ENCODE assay signal across 1 fruit fly cellular context in genomic region chr3R:21520183-21520582, dm6.
TF ChIP-seq lines count a peak whose summit lies in the region.

No protein-coding gene starts in this region.

TF ChIP-seq in whole organism, embryonic, 481 proteins besides CTCF, POLR2A, EP300 and RAD21 (continued from another document and continues in another):
- TF ChIP-seq CG9932 (GFP tag; IDR thresholded peaks at IDR 0.05; lab: Robert Waterston, UW) = peak; percentile 99
- TF ChIP-seq gem (tag; optimal IDR thresholded peaks at IDR 0.05; lab: Kevin White, UChicago) = peak; percentile 96
- peak; percentile 98 for TF ChIP-seq schlank (tag; optimal IDR thresholded peaks at IDR 0.05; lab: Kevin White, UChicago)
- TF ChIP-seq Taf1 (GFP tag; IDR thresholded peaks at IDR 0.05; lab: Robert Waterston, UW) = peak; percentile 95
- peak; percentile 98 for TF ChIP-seq tgo (GFP tag; IDR thresholded peaks at IDR 0.05; lab: Robert Waterston, UW)
- TF ChIP-seq insv (GFP tag; optimal IDR thresholded peaks at IDR 0.05; lab: Kevin White, UChicago) = peak in 1 of 2 experiments; percentile 88
- TF ChIP-seq lbe (GFP tag; optimal IDR thresholded peaks at IDR 0.05; lab: Kevin White, UChicago) = peak; percentile 88
- peak; percentile 99 for TF ChIP-seq Fer2 (tag; optimal IDR thresholded peaks at IDR 0.05; lab: Kevin White, UChicago)
- peak; percentile 81 for TF ChIP-seq Sry-β (GFP tag; optimal IDR thresholded peaks at IDR 0.05; lab: Kevin White, UChicago)
- TF ChIP-seq CG18599 (GFP tag; optimal IDR thresholded peaks at IDR 0.05; lab: Kevin White, UChicago) = peak; percentile 97
- TF ChIP-seq CG7928 (GFP tag; optimal IDR thresholded peaks at IDR 0.05; lab: Kevin White, UChicago) = peak; percentile 81
- peak; percentile 97 for TF ChIP-seq phol (tag; optimal IDR thresholded peaks at IDR 0.05; lab: Kevin White, UChicago)
- peak; percentile 94 for TF ChIP-seq CG10274 (GFP tag; optimal IDR thresholded peaks at IDR 0.05; lab: Kevin White, UChicago)
- TF ChIP-seq h (optimal IDR thresholded peaks at IDR 0.05; lab: Kevin White, UChicago) = no peak
- TF ChIP-seq CG4282 (GFP tag; optimal IDR thresholded peaks at IDR 0.05; lab: Kevin White, UChicago) = peak; percentile 94
- peak; percentile 99 for TF ChIP-seq lab (GFP tag; optimal IDR thresholded peaks at IDR 0.05; lab: Kevin White, UChicago)
- TF ChIP-seq GATAe (GFP tag; conservative IDR thresholded peaks at IDR 0.05; lab: Robert Waterston, UW) = peak; percentile 96
- TF ChIP-seq Asciz (GFP tag; optimal IDR thresholded peaks at IDR 0.05; lab: Kevin White, UChicago) = peak; percentile 97
- peak; percentile 97 for TF ChIP-seq ems (GFP tag; optimal IDR thresholded peaks at IDR 0.05; lab: Kevin White, UChicago)
- TF ChIP-seq CG12236 (GFP tag; optimal IDR thresholded peaks at IDR 0.05; lab: Kevin White, UChicago) = peak; percentile 97
- TF ChIP-seq sd (tag; optimal IDR thresholded peaks at IDR 0.05; lab: Kevin White, UChicago) = peak; percentile 78
- peak; percentile 98 for TF ChIP-seq kni (GFP tag; optimal IDR thresholded peaks at IDR 0.05; lab: Kevin White, UChicago)
- peak; percentile 36 for TF ChIP-seq CG15479 (GFP tag; optimal IDR thresholded peaks at IDR 0.05; lab: Kevin White, UChicago)
- TF ChIP-seq bcd (GFP tag; optimal IDR thresholded peaks at IDR 0.05; lab: Kevin White, UChicago) = peak; percentile 100
- TF ChIP-seq CG8924 (tag; optimal IDR thresholded peaks at IDR 0.05; lab: Kevin White, UChicago) = peak; percentile 86
- TF ChIP-seq rib (GFP tag; IDR thresholded peaks at IDR 0.05; lab: Robert Waterston, UW) = peak; percentile 94
- TF ChIP-seq CG16863 (GFP tag; optimal IDR thresholded peaks at IDR 0.05; lab: Kevin White, UChicago) = peak; percentile 98
- TF ChIP-seq HLH3B (GFP tag; IDR thresholded peaks at IDR 0.05; lab: Robert Waterston, UW) = peak; percentile 98
- TF ChIP-seq E2f2 (GFP tag; IDR thresholded peaks at IDR 0.05; lab: Robert Waterston, UW) = peak; percentile 76
- peak; percentile 95 for TF ChIP-seq vfl (GFP tag; optimal IDR thresholded peaks at IDR 0.05; lab: Kevin White, UChicago)
- peak; percentile 93 for TF ChIP-seq CG9215 (GFP tag; IDR thresholded peaks at IDR 0.05; lab: Robert Waterston, UW)
- peak; percentile 84 for TF ChIP-seq D19A (tag; optimal IDR thresholded peaks at IDR 0.05; lab: Kevin White, UChicago)
- peak; percentile 97 for TF ChIP-seq CG15601 (tag; optimal IDR thresholded peaks at IDR 0.05; lab: Kevin White, UChicago)
- no peak for TF ChIP-seq nerfin-2 (GFP tag; IDR thresholded peaks at IDR 0.05; lab: Robert Waterston, UW; ENCODE audit: partially characterized antibody)
- TF ChIP-seq CG4730 (GFP tag; IDR thresholded peaks at IDR 0.05; lab: Robert Waterston, UW) = peak; percentile 98
- peak; percentile 100 for TF ChIP-seq NFAT (GFP tag; IDR thresholded peaks at IDR 0.05; lab: Robert Waterston, UW)
- peak; percentile 99 for TF ChIP-seq sob (GFP tag; IDR thresholded peaks at IDR 0.05; lab: Robert Waterston, UW)
- TF ChIP-seq CG17361 (GFP tag; IDR thresholded peaks at IDR 0.05; lab: Robert Waterston, UW) = peak; percentile 95
- TF ChIP-seq slou (GFP tag; optimal IDR thresholded peaks at IDR 0.05; lab: Kevin White, UChicago) = peak; percentile 98
- TF ChIP-seq CG10321 (GFP tag; IDR thresholded peaks at IDR 0.05; lab: Robert Waterston, UW) = peak; percentile 87
- peak; percentile 96 for TF ChIP-seq Hey (tag; optimal IDR thresholded peaks at IDR 0.05; lab: Kevin White, UChicago)
- TF ChIP-seq salm (tag; optimal IDR thresholded peaks at IDR 0.05; lab: Kevin White, UChicago) = peak; percentile 92
- peak; percentile 94 for TF ChIP-seq CG13894 (tag; optimal IDR thresholded peaks at IDR 0.05; lab: Kevin White, UChicago)
- no peak for TF ChIP-seq vnd (GFP tag; IDR thresholded peaks at IDR 0.05; lab: Robert Waterston, UW; ENCODE audit: partially characterized antibody)
- TF ChIP-seq Deaf1 (tag; optimal IDR thresholded peaks at IDR 0.05; lab: Kevin White, UChicago) = peak; percentile 75
- no peak for TF ChIP-seq CG2129 (GFP tag; IDR thresholded peaks at IDR 0.05; lab: Robert Waterston, UW; ENCODE audit: partially characterized antibody)
- TF ChIP-seq CG12659 (GFP tag; optimal IDR thresholded peaks at IDR 0.05; lab: Kevin White, UChicago) = peak; percentile 98
- peak; percentile 96 for TF ChIP-seq CG31388 (GFP tag; optimal IDR thresholded peaks at IDR 0.05; lab: Kevin White, UChicago)
- peak; percentile 98 for TF ChIP-seq CG30403 (GFP tag; optimal IDR thresholded peaks at IDR 0.05; lab: Kevin White, UChicago)
- TF ChIP-seq bowl (GFP tag; IDR thresholded peaks at IDR 0.05; lab: Robert Waterston, UW) = peak; percentile 95
- no peak for TF ChIP-seq Trl (optimal IDR thresholded peaks at IDR 0.05; lab: Kevin White, UChicago)
- TF ChIP-seq Trl (GFP tag; optimal IDR thresholded peaks at IDR 0.05; lab: Kevin White, UChicago) = peak; percentile 99
- peak; percentile 99 for TF ChIP-seq CG2875 (GFP tag; optimal IDR thresholded peaks at IDR 0.05; lab: Kevin White, UChicago)
- TF ChIP-seq jing (GFP tag; optimal IDR thresholded peaks at IDR 0.05; lab: Kevin White, UChicago) = peak; percentile 97
- peak; percentile 99 for TF ChIP-seq Camta (GFP tag; optimal IDR thresholded peaks at IDR 0.05; lab: Kevin White, UChicago)
- TF ChIP-seq Ravus (GFP tag; IDR thresholded peaks at IDR 0.05; lab: Robert Waterston, UW) = peak; percentile 91
- peak; percentile 94 for TF ChIP-seq Sox100B (GFP tag; optimal IDR thresholded peaks at IDR 0.05; lab: Kevin White, UChicago)
- TF ChIP-seq Tbp (GFP tag; optimal IDR thresholded peaks at IDR 0.05; lab: Kevin White, UChicago) = no peak
- no peak for TF ChIP-seq CG13287 (GFP tag; IDR thresholded peaks at IDR 0.05; lab: Robert Waterston, UW; ENCODE audit: partially characterized antibody)
- peak; percentile 91 for TF ChIP-seq CG31365 (tag; optimal IDR thresholded peaks at IDR 0.05; lab: Kevin White, UChicago)
- peak; percentile 98 for TF ChIP-seq CG11723 (GFP tag; optimal IDR thresholded peaks at IDR 0.05; lab: Kevin White, UChicago)
- TF ChIP-seq trh (GFP tag; optimal IDR thresholded peaks at IDR 0.05; lab: Kevin White, UChicago) = peak; percentile 99
- peak; percentile 98 for TF ChIP-seq CG4707 (GFP tag; optimal IDR thresholded peaks at IDR 0.05; lab: Kevin White, UChicago)
- TF ChIP-seq CG13775 (GFP tag; optimal IDR thresholded peaks at IDR 0.05; lab: Kevin White, UChicago) = peak; percentile 99
- TF ChIP-seq ara (GFP tag; IDR thresholded peaks at IDR 0.05; lab: Robert Waterston, UW) = peak; percentile 97
- peak; percentile 97 for TF ChIP-seq fu2 (GFP tag; optimal IDR thresholded peaks at IDR 0.05; lab: Kevin White, UChicago)
- TF ChIP-seq ATbp (GFP tag; optimal IDR thresholded peaks at IDR 0.05; lab: Kevin White, UChicago) = peak; percentile 99
- peak; percentile 97 for TF ChIP-seq so (GFP tag; IDR thresholded peaks at IDR 0.05; lab: Robert Waterston, UW)
- TF ChIP-seq CG17568 (GFP tag; optimal IDR thresholded peaks at IDR 0.05; lab: Kevin White, UChicago) = peak; percentile 98
- peak; percentile 99 for TF ChIP-seq CG10543 (GFP tag; optimal IDR thresholded peaks at IDR 0.05; lab: Kevin White, UChicago)
- peak; percentile 98 for TF ChIP-seq CG16815 (GFP tag; optimal IDR thresholded peaks at IDR 0.05; lab: Kevin White, UChicago)
- peak; percentile 98 for TF ChIP-seq Mad (GFP tag; optimal IDR thresholded peaks at IDR 0.05; lab: Kevin White, UChicago)
- peak; percentile 98 for TF ChIP-seq da (GFP tag; optimal IDR thresholded peaks at IDR 0.05; lab: Kevin White, UChicago)
- peak; percentile 98 for TF ChIP-seq Aef1 (GFP tag; IDR thresholded peaks at IDR 0.05; lab: Robert Waterston, UW)
- TF ChIP-seq CG4617 (GFP tag; optimal IDR thresholded peaks at IDR 0.05; lab: Kevin White, UChicago; ENCODE audit: borderline replicate concordance) = peak; percentile 98
- peak; percentile 87 for TF ChIP-seq Myb (GFP tag; optimal IDR thresholded peaks at IDR 0.05; lab: Kevin White, UChicago)
- peak; percentile 94 for TF ChIP-seq CG6272 (GFP tag; IDR thresholded peaks at IDR 0.05; lab: Robert Waterston, UW)
- TF ChIP-seq fd3F (GFP tag; optimal IDR thresholded peaks at IDR 0.05; lab: Kevin White, UChicago) = peak; percentile 99
- TF ChIP-seq btn (GFP tag; optimal IDR thresholded peaks at IDR 0.05; lab: Kevin White, UChicago) = peak; percentile 96
- peak; percentile 99 for TF ChIP-seq Ptx1 (GFP tag; IDR thresholded peaks at IDR 0.05; lab: Robert Waterston, UW)
- TF ChIP-seq nau (GFP tag; optimal IDR thresholded peaks at IDR 0.05; lab: Kevin White, UChicago) = peak; percentile 98
- peak; percentile 96 for TF ChIP-seq tx (GFP tag; optimal IDR thresholded peaks at IDR 0.05; lab: Kevin White, UChicago)
- TF ChIP-seq Abd-B (GFP tag; optimal IDR thresholded peaks at IDR 0.05; lab: Kevin White, UChicago) = peak; percentile 96
- peak; percentile 99 for TF ChIP-seq CG9876 (GFP tag; optimal IDR thresholded peaks at IDR 0.05; lab: Kevin White, UChicago)
- TF ChIP-seq pan (optimal IDR thresholded peaks at IDR 0.05; lab: Kevin White, UChicago) = no peak
- TF ChIP-seq pan (GFP tag; optimal IDR thresholded peaks at IDR 0.05 in 1 of 2, IDR thresholded peaks at IDR 0.05 in 1 of 2) = peak in 1 of 2 experiments; percentile 99
- peak; percentile 99 for TF ChIP-seq gce (GFP tag; IDR thresholded peaks at IDR 0.05; lab: Robert Waterston, UW)
- peak; percentile 99 for TF ChIP-seq CG33213 (GFP tag; optimal IDR thresholded peaks at IDR 0.05; lab: Kevin White, UChicago)
- peak; percentile 93 for TF ChIP-seq CG2678 (tag; optimal IDR thresholded peaks at IDR 0.05; lab: Kevin White, UChicago)
- peak; percentile 62; the same call in 1 of the 2 replicates for TF ChIP-seq dan (GFP tag; IDR thresholded peaks at IDR 0.05; lab: Robert Waterston, UW)
- no peak for TF ChIP-seq CG34224 (GFP tag; IDR thresholded peaks at IDR 0.05; lab: Robert Waterston, UW; ENCODE audit: partially characterized antibody)
- peak; percentile 98 for TF ChIP-seq CG43689 (GFP tag; IDR thresholded peaks at IDR 0.05; lab: Robert Waterston, UW)
- peak; percentile 90 for TF ChIP-seq CG7556 (GFP tag; optimal IDR thresholded peaks at IDR 0.05; lab: Kevin White, UChicago)
- peak; percentile 94 for TF ChIP-seq CG10565 (GFP tag; optimal IDR thresholded peaks at IDR 0.05; lab: Kevin White, UChicago)
- TF ChIP-seq BEAF-32 (GFP tag; optimal IDR thresholded peaks at IDR 0.05; lab: Kevin White, UChicago) = no peak
- TF ChIP-seq grau (tag; optimal IDR thresholded peaks at IDR 0.05; lab: Kevin White, UChicago) = peak; percentile 96
- TF ChIP-seq CG3995 (GFP tag; optimal IDR thresholded peaks at IDR 0.05; lab: Kevin White, UChicago) = peak; percentile 82
- no peak for TF ChIP-seq inv (GFP tag; IDR thresholded peaks at IDR 0.05; lab: Robert Waterston, UW; ENCODE audit: partially characterized antibody)
- no peak for TF ChIP-seq Dp (GFP tag; optimal IDR thresholded peaks at IDR 0.05; lab: Kevin White, UChicago)
- TF ChIP-seq Dad (GFP tag; optimal IDR thresholded peaks at IDR 0.05; lab: Kevin White, UChicago) = peak; percentile 98
- peak in 1 of 2 experiments; percentile 10 for TF ChIP-seq Hr78 (GFP tag; optimal IDR thresholded peaks at IDR 0.05; lab: Kevin White, UChicago)
- peak; percentile 93 for TF ChIP-seq CG31441 (GFP tag; IDR thresholded peaks at IDR 0.05; lab: Robert Waterston, UW)
- no peak for TF ChIP-seq cg (GFP tag; optimal IDR thresholded peaks at IDR 0.05; lab: Kevin White, UChicago)
- TF ChIP-seq ham (GFP tag; IDR thresholded peaks at IDR 0.05; lab: Robert Waterston, UW) = peak; percentile 95
- TF ChIP-seq Scr (GFP tag; IDR thresholded peaks at IDR 0.05; lab: Robert Waterston, UW; ENCODE audit: partially characterized antibody) = no peak
- peak; percentile 95 for TF ChIP-seq CG15514 (GFP tag; optimal IDR thresholded peaks at IDR 0.05; lab: Kevin White, UChicago)
- peak; percentile 99 for TF ChIP-seq Rx (GFP tag; IDR thresholded peaks at IDR 0.05; lab: Robert Waterston, UW)
- TF ChIP-seq CG6791 (GFP tag; IDR thresholded peaks at IDR 0.05; lab: Robert Waterston, UW; ENCODE audit: partially characterized antibody) = peak; percentile 39; the same call in 2 of the 3 replicates
- TF ChIP-seq Dbx (GFP tag; IDR thresholded peaks at IDR 0.05; lab: Robert Waterston, UW) = peak; percentile 99
- peak; percentile 99 for TF ChIP-seq tin (GFP tag; optimal IDR thresholded peaks at IDR 0.05; lab: Kevin White, UChicago)
- TF ChIP-seq CG15011 (GFP tag; optimal IDR thresholded peaks at IDR 0.05; lab: Kevin White, UChicago) = peak; percentile 97
- TF ChIP-seq CG17359 (tag; optimal IDR thresholded peaks at IDR 0.05; lab: Kevin White, UChicago) = peak; percentile 99
- TF ChIP-seq crol (GFP tag; IDR thresholded peaks at IDR 0.05; lab: Robert Waterston, UW) = peak; percentile 75
- peak; percentile 97 for TF ChIP-seq nmo (GFP tag; optimal IDR thresholded peaks at IDR 0.05; lab: Kevin White, UChicago)
- TF ChIP-seq CG4854 (GFP tag; optimal IDR thresholded peaks at IDR 0.05; lab: Kevin White, UChicago) = peak; percentile 98
- peak; percentile 98 for TF ChIP-seq Vsx1 (GFP tag; optimal IDR thresholded peaks at IDR 0.05; lab: Kevin White, UChicago)
- peak; percentile 99 for TF ChIP-seq CG6765 (GFP tag; optimal IDR thresholded peaks at IDR 0.05; lab: Kevin White, UChicago)
- TF ChIP-seq maf-S (GFP tag; optimal IDR thresholded peaks at IDR 0.05; lab: Kevin White, UChicago) = peak; percentile 98
- TF ChIP-seq tio (GFP tag; optimal IDR thresholded peaks at IDR 0.05; lab: Kevin White, UChicago) = peak; percentile 98
- TF ChIP-seq gro (GFP tag; optimal IDR thresholded peaks at IDR 0.05; lab: Kevin White, UChicago) = peak; percentile 95
- TF ChIP-seq Drgx (GFP tag; IDR thresholded peaks at IDR 0.05; lab: Robert Waterston, UW) = peak; percentile 73
- peak; percentile 96 for TF ChIP-seq Oli (tag; optimal IDR thresholded peaks at IDR 0.05; lab: Kevin White, UChicago)
- TF ChIP-seq pho (GFP tag; optimal IDR thresholded peaks at IDR 0.05; lab: Kevin White, UChicago) = peak; percentile 95
- TF ChIP-seq onecut (GFP tag; IDR thresholded peaks at IDR 0.05; lab: Robert Waterston, UW) = peak; percentile 98
- peak; percentile 99 for TF ChIP-seq Xbp1 (GFP tag; optimal IDR thresholded peaks at IDR 0.05; lab: Kevin White, UChicago)
- peak; percentile 98 for TF ChIP-seq CG9609 (GFP tag; optimal IDR thresholded peaks at IDR 0.05; lab: Kevin White, UChicago)
- TF ChIP-seq corto (GFP tag; optimal IDR thresholded peaks at IDR 0.05; lab: Kevin White, UChicago) = no peak
- peak; percentile 97 for TF ChIP-seq gsb-n (tag; optimal IDR thresholded peaks at IDR 0.05; lab: Kevin White, UChicago)
- peak; percentile 99 for TF ChIP-seq vvl (GFP tag; IDR thresholded peaks at IDR 0.05; lab: Robert Waterston, UW)
- TF ChIP-seq Usf (GFP tag; optimal IDR thresholded peaks at IDR 0.05; lab: Kevin White, UChicago) = peak; percentile 98
- peak; percentile 97 for TF ChIP-seq B-H1 (GFP tag; IDR thresholded peaks at IDR 0.05; lab: Robert Waterston, UW)
